Fruit fly (Drosophila melanogaster): Measurements from ENCODE around the gene f.

Gene f

DNA sequence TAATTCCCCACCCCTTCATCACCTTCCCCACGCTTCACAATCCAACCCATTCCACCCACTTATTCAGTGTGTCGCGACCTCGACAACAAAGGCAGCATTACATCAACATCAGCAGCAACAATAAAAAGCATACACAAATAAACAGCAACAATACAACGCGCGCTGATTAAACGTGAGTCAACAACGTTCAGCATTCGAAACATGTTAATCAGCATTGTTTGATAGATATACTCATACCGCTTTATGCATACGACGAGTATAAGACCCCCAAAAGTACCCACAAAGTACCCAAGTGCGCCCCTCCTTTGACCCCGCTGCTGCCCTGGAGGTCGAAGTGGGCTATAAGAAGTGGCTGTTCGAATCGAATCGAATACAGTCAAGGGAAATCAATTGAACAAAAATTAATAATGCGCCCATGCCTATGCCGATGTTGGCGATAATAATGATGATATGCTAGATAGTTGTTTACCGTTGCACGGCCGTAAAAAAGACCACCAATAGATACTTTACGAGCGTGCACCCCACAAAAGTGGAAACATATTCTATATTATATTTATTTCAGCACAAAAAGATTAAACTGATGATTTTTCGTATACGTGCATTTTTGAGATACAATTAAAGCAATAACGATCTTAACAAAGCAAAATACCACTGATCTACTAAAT lies 61.6 kb downstream of the f start:
- TF ChIP-seq CG34422 (GFP tag; IDR thresholded peaks at IDR 0.05): peak; percentile 31; the same call in 1 of the 3 replicates
- TF ChIP-seq fd3F (GFP tag; optimal IDR thresholded peaks at IDR 0.05): no peak
- TF ChIP-seq CG13894 (tag; optimal IDR thresholded peaks at IDR 0.05): peak; percentile 9
- 0 out of 2 replicates have a peak, but pooled peaks have one; percentile 25 for TF ChIP-seq gsb (GFP tag; IDR thresholded peaks at IDR 0.05)
- TF ChIP-seq CG9727 (GFP tag; optimal IDR thresholded peaks at IDR 0.05): no peak
- TF ChIP-seq CG8290 (GFP tag; optimal IDR thresholded peaks at IDR 0.05): no peak
- peak in 1 of 2 experiments; percentile 68 for TF ChIP-seq CG8290 (tag; optimal IDR thresholded peaks at IDR 0.05)
- TF ChIP-seq Fer1 (GFP tag; optimal IDR thresholded peaks at IDR 0.05): peak; percentile 57
- TF ChIP-seq Hmr (GFP tag; optimal IDR thresholded peaks at IDR 0.05): peak; percentile 20
- peak; percentile 45 for TF ChIP-seq CG14441 (GFP tag; IDR thresholded peaks at IDR 0.05)
- TF ChIP-seq Pdp1 (GFP tag; optimal IDR thresholded peaks at IDR 0.05): peak in 1 of 2 experiments; percentile 85
- no peak for TF ChIP-seq wdn (GFP tag; IDR thresholded peaks at IDR 0.05)
- TF ChIP-seq chinmo (GFP tag; IDR thresholded peaks at IDR 0.05; ENCODE audit: partially characterized antibody): peak; percentile 71; the same call in 2 of the 4 replicates
- no peak for TF ChIP-seq CG3838 (GFP tag; optimal IDR thresholded peaks at IDR 0.05)
- TF ChIP-seq Hmx (GFP tag; optimal IDR thresholded peaks at IDR 0.05): no peak
- no peak for TF ChIP-seq CG11504 (tag; optimal IDR thresholded peaks at IDR 0.05)
- TF ChIP-seq lab (GFP tag; optimal IDR thresholded peaks at IDR 0.05): peak; percentile 70
- TF ChIP-seq abd-A (tag; optimal IDR thresholded peaks at IDR 0.05): peak; percentile 5
- no peak for TF ChIP-seq CG11093 (GFP tag; IDR thresholded peaks at IDR 0.05)
- TF ChIP-seq Hey (tag; optimal IDR thresholded peaks at IDR 0.05): peak; percentile 12
- peak; percentile 41 for TF ChIP-seq CG15514 (GFP tag; optimal IDR thresholded peaks at IDR 0.05)
- TF ChIP-seq bigmax (GFP tag; optimal IDR thresholded peaks at IDR 0.05): peak; percentile 10
- no peak for TF ChIP-seq Bgb (GFP tag; IDR thresholded peaks at IDR 0.05; ENCODE audit: partially characterized antibody)
- TF ChIP-seq crol (GFP tag; IDR thresholded peaks at IDR 0.05): peak; percentile 75
- 0 out of 2 replicates have a peak, but pooled peaks have one; percentile 35 for TF ChIP-seq chm (GFP tag; IDR thresholded peaks at IDR 0.05)
- peak in 1 of 2 experiments; percentile 95 for TF ChIP-seq Hr78 (GFP tag; optimal IDR thresholded peaks at IDR 0.05)
- TF ChIP-seq ftz-f1 (GFP tag; optimal IDR thresholded peaks at IDR 0.05): peak; percentile 36
- TF ChIP-seq CG2116 (GFP tag; optimal IDR thresholded peaks at IDR 0.05): no peak
- no peak for TF ChIP-seq CG8924 (tag; optimal IDR thresholded peaks at IDR 0.05)
- TF ChIP-seq CG2875 (GFP tag; optimal IDR thresholded peaks at IDR 0.05): peak; percentile 0
- peak; percentile 49 for TF ChIP-seq Med (GFP tag)
- peak; percentile 50 for TF ChIP-seq cwo (GFP tag; optimal IDR thresholded peaks at IDR 0.05)
- TF ChIP-seq CG2678 (tag; optimal IDR thresholded peaks at IDR 0.05): peak; percentile 3
- no peak; the same call in 1 of the 2 replicates for TF ChIP-seq CG14014 (GFP tag; IDR thresholded peaks at IDR 0.05)
- no peak for TF ChIP-seq CG11398 (GFP tag; optimal IDR thresholded peaks at IDR 0.05)
- peak; percentile 27 for TF ChIP-seq CG4707 (GFP tag; optimal IDR thresholded peaks at IDR 0.05)
- no peak for TF ChIP-seq CG9215 (GFP tag; IDR thresholded peaks at IDR 0.05)
- no peak for TF ChIP-seq kay (GFP tag; optimal IDR thresholded peaks at IDR 0.05)
- TF ChIP-seq danr (GFP tag; IDR thresholded peaks at IDR 0.05): no peak
- TF ChIP-seq otp (GFP tag; IDR thresholded peaks at IDR 0.05): 0 out of 3 replicates have a peak, but pooled peaks have one; percentile 40
- peak; percentile 57; the same call in 1 of the 3 replicates for TF ChIP-seq ci (GFP tag; IDR thresholded peaks at IDR 0.05)
- TF ChIP-seq fu2 (GFP tag; optimal IDR thresholded peaks at IDR 0.05): no peak
- TF ChIP-seq CG12071 (GFP tag; optimal IDR thresholded peaks at IDR 0.05): peak; percentile 72
- TF ChIP-seq maf-S (GFP tag; optimal IDR thresholded peaks at IDR 0.05): no peak
- TF ChIP-seq CG30431 (GFP tag; optimal IDR thresholded peaks at IDR 0.05): no peak
- no peak for TF ChIP-seq CG12391 (tag; optimal IDR thresholded peaks at IDR 0.05)
- TF ChIP-seq HLH3B (GFP tag; IDR thresholded peaks at IDR 0.05): peak; percentile 29; the same call in 1 of the 2 replicates
- TF ChIP-seq CHES-1-like (GFP tag; optimal IDR thresholded peaks at IDR 0.05): peak; percentile 32
- no peak for TF ChIP-seq BtbVII (GFP tag; optimal IDR thresholded peaks at IDR 0.05)

Measured in whole organism, embryonic.